Worm (Caenorhabditis elegans) whole organism, early embryonic: ENCODE results near the gene T07C4.12.

ENCODE experiments used
- B0310.2 ChIP-seq: sonication (generic microtip); optimal IDR thresholded peaks from 2 replicates; lab custom pipeline; 2016; ENCODE audit warnings: mild to moderate bottlenecking, missing genetic modification characterization, missing compliant biosample characterization
- ama-1 ChIP-seq: fragments of 150-350 bp; optimal IDR thresholded peaks from 2 replicates; lab custom pipeline; 2014
- ceh-36 ChIP-seq: sonication (generic microtip); optimal IDR thresholded peaks from 2 replicates; lab custom pipeline; 2016; ENCODE audit warnings: missing genetic modification characterization, inconsistent platforms, missing compliant biosample characterization
- ets-7 ChIP-seq: sonication (generic microtip); optimal IDR thresholded peaks from 2 replicates; lab custom pipeline; 2016; ENCODE audit warnings: missing genotype, missing genetic modification characterization, missing compliant biosample characterization
- flt-1 ChIP-seq: fragments of 200-800 bp; sonication (Bioruptor generic); IDR thresholded peaks from 2 replicates; pipeline ENCODE4 v1.3.6; 2022; ENCODE audit warnings: missing genetic modification characterization, missing compliant biosample characterization
- hmbx-1 ChIP-seq: sonication (generic microtip); optimal IDR thresholded peaks from 2 replicates; lab custom pipeline; 2016; ENCODE audit warnings: mild to moderate bottlenecking, missing genetic modification characterization, missing compliant biosample characterization
- hmg-4 ChIP-seq: fragments of 200-800 bp; sonication (Bioruptor generic); optimal IDR thresholded peaks from 2 replicates; lab custom pipeline; 2018; ENCODE audit warnings: mild to moderate bottlenecking, missing genetic modification characterization, missing compliant biosample characterization
- pes-1 ChIP-seq: fragments of 200-800 bp; sonication (Bioruptor generic); IDR thresholded peaks from 2 replicates; pipeline ENCODE4 v1.3.6; 2022; ENCODE audit warnings: missing genetic modification reagents, missing genetic modification characterization, missing compliant biosample characterization
- tbx-11 ChIP-seq: fragments of 200-800 bp; sonication (Bioruptor generic); IDR thresholded peaks from 2 replicates; pipeline ENCODE4 v1.3.6; 2022; ENCODE audit warnings: missing genetic modification characterization, missing compliant biosample characterization
- tra-4 ChIP-seq: sonication (generic microtip); optimal IDR thresholded peaks from 2 replicates; lab custom pipeline; 2017; ENCODE audit warnings: missing genetic modification characterization, missing compliant biosample characterization

- TF ChIP-seq ama-1 (lab: Kevin White, UChicago) = no peak
- no peak for TF ChIP-seq flt-1
- TF ChIP-seq pes-1 (GFP tag; lab: Robert Waterston, UW) = no peak
- no peak for TF ChIP-seq tbx-11
- TF ChIP-seq hmg-4 (GFP tag; lab: Kevin White, UChicago) = no peak
- TF ChIP-seq B0310.2 (tag; lab: Kevin White, UChicago) = no peak
- no peak for TF ChIP-seq ceh-36 (tag; lab: Kevin White, UChicago)
- TF ChIP-seq ets-7 (tag; lab: Kevin White, UChicago) = no peak
- no peak for TF ChIP-seq tra-4
- no peak for TF ChIP-seq hmbx-1 (tag; lab: Kevin White, UChicago)
Measured at ce11 chrIII:10379632-10380031, 47.2 kb upstream of the T07C4.12 start.
